Worm (Caenorhabditis elegans) whole organism, L1 larva: ENCODE results near the gene R151.10.

Source experiments
- F16B12.6 ChIP-seq: fragments of 150-350 bp; optimal IDR thresholded peaks from 2 replicates; lab custom pipeline; 2014; ENCODE audit warnings: missing biosample characterization, missing genetic modification characterization
- aha-1 ChIP-seq: fragments of 150-350 bp; optimal IDR thresholded peaks from 2 replicates; lab custom pipeline; 2014; ENCODE audit warnings: missing biosample characterization, missing genetic modification characterization
- alr-1 ChIP-seq: fragments of 200-800 bp; sonication (Bioruptor generic); optimal IDR thresholded peaks from 2 replicates; lab custom pipeline; 2018; ENCODE audit warnings: borderline replicate concordance, mild to moderate bottlenecking, missing genetic modification characterization, missing compliant biosample characterization
- blmp-1 ChIP-seq: fragments of 150-350 bp; optimal IDR thresholded peaks from 2 replicates; lab custom pipeline; 2014; ENCODE audit warnings: missing biosample characterization, missing genetic modification characterization
- ceh-63 ChIP-seq: fragments of 200-800 bp; sonication (Bioruptor generic); optimal IDR thresholded peaks from 2 replicates; lab custom pipeline; 2018; ENCODE audit warnings: mild to moderate bottlenecking, missing genetic modification characterization, missing compliant biosample characterization
- ceh-8 ChIP-seq: fragments of 200-800 bp; sonication (Bioruptor generic); optimal IDR thresholded peaks from 2 replicates; lab custom pipeline; 2018; ENCODE audit warnings: mild to moderate bottlenecking, missing genetic modification characterization, moderate library complexity, missing compliant biosample characterization
- ceh-82 ChIP-seq, 3 experiments: fragments of 150-350 bp in 1 of 3; sonication (generic microtip) in 2 of 3; optimal IDR thresholded peaks; 2 replicates each; lab custom pipeline; 2014 to 2017; ENCODE audit warnings: missing biosample characterization in 3 of 3, missing genetic modification characterization in 3 of 3
- ceh-90 ChIP-seq: sonication (generic microtip); optimal IDR thresholded peaks from 2 replicates; lab custom pipeline; 2016; ENCODE audit warnings: missing genetic modification characterization, missing compliant biosample characterization
- ces-1 ChIP-seq: fragments of 150-350 bp; optimal IDR thresholded peaks from 2 replicates; lab custom pipeline; 2014; ENCODE audit warnings: missing biosample characterization, missing genetic modification reagents, missing genetic modification characterization
- dpl-1 ChIP-seq, 3 experiments: fragments of 150-350 bp in 2 of 3; sonication (generic microtip) in 1 of 3; optimal IDR thresholded peaks; 2 replicates each; lab custom pipeline; 2014 to 2017; ENCODE audit warnings: missing biosample characterization in 3 of 3, missing genetic modification characterization in 3 of 3, missing genetic modification reagents in 3 of 3
- dsc-1 ChIP-seq: sonication (generic microtip); optimal IDR thresholded peaks from 2 replicates; lab custom pipeline; 2016; ENCODE audit warnings: mild to moderate bottlenecking, missing genetic modification characterization, missing compliant biosample characterization
- efl-1 ChIP-seq, 4 experiments: fragments of 150-350 bp; optimal IDR thresholded peaks in 3 of 4; peaks in 1 of 4; 1 replicate in 1 of 4; 2 replicates in 3 of 4; lab custom pipeline; 2014; ENCODE audit warnings: missing biosample characterization in 2 of 4, missing genetic modification characterization in 2 of 4, missing genetic modification reagents in 2 of 4
- efl-3 ChIP-seq: fragments of 200-800 bp; sonication (Bioruptor generic); optimal IDR thresholded peaks from 2 replicates; lab custom pipeline; 2018; ENCODE audit warnings: mild to moderate bottlenecking, missing genetic modification characterization, missing compliant biosample characterization
- egl-27 ChIP-seq, 2 experiments: fragments of 150-350 bp in 1 of 2; sonication (generic microtip); optimal IDR thresholded peaks; 3 replicates each; lab custom pipeline; 2017 to 2018; ENCODE audit warnings: missing biosample characterization in 2 of 2, missing genetic modification characterization in 2 of 2, missing genetic modification reagents in 2 of 2
- elt-2 ChIP-seq: sonication (generic microtip); optimal IDR thresholded peaks from 2 replicates; lab custom pipeline; 2016; ENCODE audit warnings: missing genetic modification characterization, mild to moderate bottlenecking, inconsistent platforms, missing compliant biosample characterization, missing genetic modification reagents
- elt-3 ChIP-seq, 6 experiments: fragments of 150-350 bp in 1 of 6; sonication (generic microtip); optimal IDR thresholded peaks; 2 replicates each; lab custom pipeline; 2017 to 2018; ENCODE audit warnings: missing biosample characterization in 6 of 6, missing genetic modification characterization in 6 of 6, inconsistent platforms in 1 of 6
- fkh-10 ChIP-seq: sonication (generic microtip); optimal IDR thresholded peaks from 2 replicates; lab custom pipeline; 2017; ENCODE audit warnings: missing biosample characterization, missing genetic modification reagents, missing genetic modification characterization
- grh-1 ChIP-seq: fragments of 200-800 bp; sonication (Bioruptor generic); IDR thresholded peaks from 2 replicates; pipeline ENCODE4 v1.3.6; 2022; ENCODE audit warnings: missing genetic modification reagents, missing genetic modification characterization, missing compliant biosample characterization
- irx-1 ChIP-seq: sonication (generic microtip); optimal IDR thresholded peaks from 2 replicates; lab custom pipeline; 2016; ENCODE audit warnings: missing genetic modification characterization, missing compliant biosample characterization
- isw-1 ChIP-seq: fragments of 200-800 bp; sonication (Bioruptor generic); IDR thresholded peaks from 2 replicates; pipeline ENCODE4 v1.3.6; 2022; ENCODE audit warnings: missing genetic modification characterization, missing compliant biosample characterization
- jun-1 ChIP-seq: fragments of 150-350 bp; optimal IDR thresholded peaks from 2 replicates; lab custom pipeline; 2014; ENCODE audit warnings: missing biosample characterization, missing genetic modification reagents, missing genetic modification characterization
- lin-13 ChIP-seq: fragments of 150-350 bp; optimal IDR thresholded peaks from 2 replicates; lab custom pipeline; 2014; ENCODE audit warnings: missing biosample characterization, missing genetic modification reagents, missing genetic modification characterization
- lin-15B ChIP-seq: fragments of 150-350 bp; sonication (generic microtip); optimal IDR thresholded peaks from 3 replicates; lab custom pipeline; 2014; ENCODE audit warnings: missing biosample characterization, missing genetic modification characterization
- lin-35 ChIP-seq, 2 experiments: fragments of 150-350 bp; optimal IDR thresholded peaks; 2 replicates each; lab custom pipeline; 2014; ENCODE audit warnings: missing biosample characterization in 2 of 2, missing genetic modification characterization in 2 of 2, missing genetic modification reagents in 2 of 2
- lin-39 ChIP-seq: fragments of 150-350 bp; optimal IDR thresholded peaks from 2 replicates; lab custom pipeline; 2014; ENCODE audit warnings: missing biosample characterization, missing genetic modification reagents, missing genetic modification characterization
- lir-3 ChIP-seq: sonication (generic microtip); optimal IDR thresholded peaks from 2 replicates; lab custom pipeline; 2016; ENCODE audit warnings: mild to moderate bottlenecking, missing genetic modification characterization, moderate library complexity, missing compliant biosample characterization; ENCODE audit not compliant: poor library complexity
- lsy-2 ChIP-seq, 2 experiments: fragments of 150-350 bp; optimal IDR thresholded peaks; 2 replicates each; lab custom pipeline; 2014; ENCODE audit warnings: missing biosample characterization in 2 of 2, missing genetic modification characterization in 2 of 2
- mab-9 ChIP-seq: fragments of 200-800 bp; sonication (Bioruptor generic); IDR thresholded peaks from 2 replicates; pipeline ENCODE4 v1.3.6; 2022; ENCODE audit warnings: missing genetic modification reagents, missing genetic modification characterization, missing compliant biosample characterization
- mef-2 ChIP-seq: fragments of 150-350 bp; optimal IDR thresholded peaks from 2 replicates; lab custom pipeline; 2014; ENCODE audit warnings: missing biosample characterization, missing genetic modification characterization
- mep-1 ChIP-seq: fragments of 150-350 bp; optimal IDR thresholded peaks from 2 replicates; lab custom pipeline; 2014; ENCODE audit warnings: missing biosample characterization, missing genetic modification characterization
- nhr-12 ChIP-seq: sonication (generic microtip); optimal IDR thresholded peaks from 2 replicates; lab custom pipeline; 2017; ENCODE audit warnings: missing biosample characterization, missing genetic modification characterization
- nhr-19 ChIP-seq: fragments of 200-800 bp; sonication (Bioruptor generic); conservative IDR thresholded peaks from 2 replicates; pipeline ENCODE4 v1.3.6; 2022; ENCODE audit warnings: missing genetic modification characterization, missing compliant biosample characterization
- nhr-20 ChIP-seq: sonication (generic microtip); optimal IDR thresholded peaks from 2 replicates; lab custom pipeline; 2016; ENCODE audit warnings: mild to moderate bottlenecking, missing genetic modification characterization, missing compliant biosample characterization
- nhr-47 ChIP-seq: sonication (generic microtip); optimal IDR thresholded peaks from 2 replicates; lab custom pipeline; 2016; ENCODE audit warnings: mild to moderate bottlenecking, missing genetic modification characterization, moderate library complexity, missing compliant biosample characterization
- nhr-76 ChIP-seq: sonication (generic microtip); optimal IDR thresholded peaks from 2 replicates; lab custom pipeline; 2017; ENCODE audit warnings: missing biosample characterization, missing genetic modification characterization
- nhr-84 ChIP-seq: sonication (generic microtip); optimal IDR thresholded peaks from 2 replicates; lab custom pipeline; 2017; ENCODE audit warnings: missing biosample characterization, missing genetic modification characterization
- pqm-1 ChIP-seq: sonication (generic microtip); optimal IDR thresholded peaks from 3 replicates; lab custom pipeline; 2017; ENCODE audit warnings: missing biosample characterization, missing genetic modification characterization
- rnt-1 ChIP-seq: sonication (generic microtip); optimal IDR thresholded peaks from 2 replicates; lab custom pipeline; 2016; ENCODE audit warnings: mild to moderate bottlenecking, missing genetic modification characterization, moderate library complexity, missing compliant biosample characterization
- snu-23 ChIP-seq: sonication (generic microtip); optimal IDR thresholded peaks from 2 replicates; lab custom pipeline; 2016; ENCODE audit warnings: missing genetic modification characterization, missing compliant biosample characterization
- sox-4 ChIP-seq: sonication (generic microtip); optimal IDR thresholded peaks from 2 replicates; lab custom pipeline; 2016; ENCODE audit warnings: missing genetic modification characterization, missing compliant biosample characterization
- sptf-1 ChIP-seq: fragments of 150-350 bp; optimal IDR thresholded peaks from 2 replicates; lab custom pipeline; 2014; ENCODE audit warnings: missing biosample characterization, missing genetic modification characterization
- swsn-7 ChIP-seq: sonication (generic microtip); optimal IDR thresholded peaks from 2 replicates; lab custom pipeline; 2016; ENCODE audit warnings: missing genetic modification characterization, missing compliant biosample characterization
- tbx-2 ChIP-seq: sonication (generic microtip); optimal IDR thresholded peaks from 2 replicates; lab custom pipeline; 2016; ENCODE audit warnings: missing genetic modification characterization, missing compliant biosample characterization
- unc-130 ChIP-seq: fragments of 150-350 bp; optimal IDR thresholded peaks from 2 replicates; lab custom pipeline; 2017; ENCODE audit warnings: missing biosample characterization, missing genetic modification characterization, inconsistent platforms
- unc-86 ChIP-seq: sonication (generic microtip); optimal IDR thresholded peaks from 2 replicates; lab custom pipeline; 2016; ENCODE audit warnings: missing genetic modification characterization, missing compliant biosample characterization
- unc-98 ChIP-seq: fragments of 200-800 bp; sonication (Bioruptor generic); IDR thresholded peaks from 2 replicates; pipeline ENCODE4 v1.3.6; 2022; ENCODE audit warnings: missing genetic modification characterization, missing compliant biosample characterization
- xbp-1 ChIP-seq: sonication (generic microtip); optimal IDR thresholded peaks from 2 replicates; lab custom pipeline; 2016; ENCODE audit warnings: missing genetic modification characterization, missing compliant biosample characterization
- zag-1 ChIP-seq: fragments of 150-350 bp; optimal IDR thresholded peaks from 2 replicates; lab custom pipeline; 2014; ENCODE audit warnings: missing biosample characterization, missing genetic modification characterization
- ztf-4 ChIP-seq: fragments of 150-350 bp; optimal IDR thresholded peaks from 2 replicates; lab custom pipeline; 2014; ENCODE audit warnings: missing biosample characterization, missing genetic modification characterization

R151.10 gene

ce11 chrIII:7188300-7189052 is 42.3 kb downstream of the R151.10 start, which contains the start of the genes F37C12.21 and F37C12.10:
F37C12.21 (plus strand) TSS chrIII:7188357.
F37C12.10 (minus strand) TSS chrIII:7188384.
- TF ChIP-seq sptf-1 (tag; lab: Kevin White, UChicago) = no peak
- TF ChIP-seq unc-130 = no peak
- TF ChIP-seq lsy-2 (tag; optimal IDR thresholded peaks at IDR 0.05; lab: Kevin White, UChicago) = peak in 1 of 2 experiments; percentile 5
- TF ChIP-seq jun-1 (tag; lab: Kevin White, UChicago) = no peak
- no peak for TF ChIP-seq lin-15B (tag; lab: Kevin White, UChicago)
- no peak for TF ChIP-seq mab-9
- TF ChIP-seq lin-13 = no peak
- no peak for TF ChIP-seq nhr-12 (tag; lab: Kevin White, UChicago)
- no peak for TF ChIP-seq ces-1 (GFP tag; lab: Kevin White, UChicago)
- TF ChIP-seq F16B12.6 (tag; lab: Kevin White, UChicago) = no peak
- TF ChIP-seq irx-1 (tag; lab: Kevin White, UChicago) = no peak
- no peak for TF ChIP-seq efl-1 (optimal IDR thresholded peaks at IDR 0.05; lab: Kevin White, UChicago)
- peak in 1 of 2 experiments; percentile 14 for TF ChIP-seq efl-1 (GFP tag; optimal IDR thresholded peaks at IDR 0.05 in 1 of 2; lab: Kevin White, UChicago)
- no peak for TF ChIP-seq ceh-90 (tag; lab: Kevin White, UChicago)
- TF ChIP-seq nhr-76 (tag; lab: Kevin White, UChicago) = no peak
- TF ChIP-seq elt-2 = peak; percentile 37

- TF ChIP-seq zag-1 (no peak), efl-3 (GFP tag; lab: Kevin White, UChicago) (no peak), blmp-1 (tag; lab: Kevin White, UChicago) (no peak), ceh-63 (GFP tag; lab: Kevin White, UChicago) (no peak), isw-1 (GFP tag; lab: Robert Waterston, UW) (no peak), nhr-47 (tag; lab: Kevin White, UChicago) (no peak), nhr-19 (GFP tag; lab: Robert Waterston, UW) (no peak), ceh-82 (tag; optimal IDR thresholded peaks at IDR 0.05; lab: Kevin White, UChicago) (no peak), elt-3 (tag; optimal IDR thresholded peaks at IDR 0.05; lab: Kevin White, UChicago) (no peak), nhr-20 (no peak), mep-1 (no peak)
These were observed 45.3 kb downstream of the R151.10 start, which contains the start of gene F37C12.14 for ce11 chrIII:7185473-7185872. F37C12.14 (minus strand) TSS chrIII:7185573.

ce11 chrIII:7184022-7184421 is 46.7 kb downstream of the R151.10 start, which contains the start of gene yju-2:
yju-2 (plus strand) TSS chrIII:7184336.
- TF ChIP-seq lin-13 (peak; percentile 70), ces-1 (GFP tag; lab: Kevin White, UChicago) (no peak), lin-35 (GFP tag; optimal IDR thresholded peaks at IDR 0.05; lab: Kevin White, UChicago) (peak; percentile 53 to 86), aha-1 (tag; lab: Kevin White, UChicago) (no peak), egl-27 (tag; optimal IDR thresholded peaks at IDR 0.05; lab: Kevin White, UChicago) (peak in 1 of 2 experiments; percentile 57), unc-98 (GFP tag; lab: Robert Waterston, UW) (no peak), ceh-8 (GFP tag; lab: Kevin White, UChicago) (no peak), elt-3 (tag; optimal IDR thresholded peaks at IDR 0.05; lab: Kevin White, UChicago) (peak in 1 of 6 experiments; percentile 47), mef-2 (tag; lab: Kevin White, UChicago) (no peak), dpl-1 (GFP tag; optimal IDR thresholded peaks at IDR 0.05; lab: Kevin White, UChicago) (peak; percentile 51 to 72 (median 70)), sox-4 (tag; lab: Kevin White, UChicago) (no peak), ztf-4 (peak; percentile 28), snu-23 (GFP tag; lab: Kevin White, UChicago) (peak; percentile 72), lir-3 (tag; lab: Kevin White, UChicago) (peak; percentile 56), xbp-1 (tag; lab: Kevin White, UChicago) (peak; percentile 54), alr-1 (tag; lab: Kevin White, UChicago) (no peak), nhr-84 (tag; lab: Kevin White, UChicago) (no peak), lin-39 (no peak), tbx-2 (tag; lab: Kevin White, UChicago) (peak; percentile 13), swsn-7 (tag; lab: Kevin White, UChicago) (peak; percentile 27), fkh-10 (GFP tag; lab: Kevin White, UChicago) (no peak), unc-86 (tag; lab: Kevin White, UChicago) (peak; percentile 16), rnt-1 (tag; lab: Kevin White, UChicago) (peak; percentile 65), grh-1 (GFP tag; lab: Robert Waterston, UW) (no peak), pqm-1 (no peak), dsc-1 (tag; lab: Kevin White, UChicago) (no peak)
